Worm (Caenorhabditis elegans): ENCODE measurements around the gene ptr-20.

- no peak for TF ChIP-seq dpff-1 (tag; optimal IDR thresholded peaks at IDR 0.05)
- no peak for TF ChIP-seq nhr-27 (tag; optimal IDR thresholded peaks at IDR 0.05)
- TF ChIP-seq nfya-1 (tag; optimal IDR thresholded peaks at IDR 0.05; ENCODE audit: borderline replicate concordance, insufficient read depth) = no peak
- no peak for TF ChIP-seq chd-7 (tag; optimal IDR thresholded peaks at IDR 0.05)
- no peak for TF ChIP-seq Y53G8AR.9 (GFP tag; conservative IDR thresholded peaks at IDR 0.05)
- no peak for TF ChIP-seq B0336.3 (GFP tag; IDR thresholded peaks at IDR 0.05)
- TF ChIP-seq lin-26 (GFP tag; IDR thresholded peaks at IDR 0.05) = no peak
- no peak for TF ChIP-seq madf-3 (GFP tag; IDR thresholded peaks at IDR 0.05)
- TF ChIP-seq rpc-1 (optimal IDR thresholded peaks at IDR 0.05) = no peak
- no peak for TF ChIP-seq rpc-1 (tag; optimal IDR thresholded peaks at IDR 0.05)
- no peak for TF ChIP-seq hmg-20 (GFP tag; IDR thresholded peaks at IDR 0.05)
- no peak for TF ChIP-seq mxl-1 (tag; optimal IDR thresholded peaks at IDR 0.05)
- no peak for TF ChIP-seq bed-2 (GFP tag; IDR thresholded peaks at IDR 0.05)
- no peak for TF ChIP-seq madf-10 (tag; optimal IDR thresholded peaks at IDR 0.05)
Measured at ce11 chrII:15167340-15167739, 9.4 kb downstream of the ptr-20 start, which contains the start of gene gst-28.
